Worm (Caenorhabditis elegans) whole organism, L4 larva: ENCODE results near the gene Y57G11B.5.

ENCODE experiments used
- F44E2.7 ChIP-seq: fragments of 200-800 bp; sonication (Bioruptor generic); IDR thresholded peaks from 2 replicates; pipeline ENCODE4 v2.1.2; 2022; ENCODE audit warnings: missing genetic modification characterization, missing compliant biosample characterization
- aly-2 ChIP-seq: sonication (generic microtip); optimal IDR thresholded peaks from 2 replicates; lab custom pipeline; 2018; ENCODE audit warnings: missing biosample characterization, missing genetic modification characterization
- ceh-28 ChIP-seq: fragments of 150-350 bp; optimal IDR thresholded peaks from 2 replicates; lab custom pipeline; 2014; ENCODE audit warnings: missing biosample characterization, missing genetic modification reagents, missing genetic modification characterization
- fos-1 ChIP-seq: fragments of 150-350 bp; optimal IDR thresholded peaks from 2 replicates; lab custom pipeline; 2014; ENCODE audit warnings: missing biosample characterization, missing genetic modification characterization
- nhr-11 ChIP-seq: fragments of 150-350 bp; optimal IDR thresholded peaks from 2 replicates; lab custom pipeline; 2014; ENCODE audit warnings: missing biosample characterization, missing genetic modification characterization
- snpc-4 ChIP-seq: fragments of 150-350 bp; optimal IDR thresholded peaks from 2 replicates; lab custom pipeline; 2014; ENCODE audit warnings: missing biosample characterization, missing genetic modification characterization
- tra-1 ChIP-seq: fragments of 200-800 bp; sonication (Bioruptor generic); IDR thresholded peaks from 2 replicates; pipeline ENCODE4 v1.3.6; 2022; ENCODE audit warnings: missing genetic modification reagents, missing genetic modification characterization, missing compliant biosample characterization
- ztf-11 ChIP-seq: fragments of 150-350 bp; optimal IDR thresholded peaks from 2 replicates; lab custom pipeline; 2014; ENCODE audit warnings: missing biosample characterization, missing genetic modification characterization

DNA sequence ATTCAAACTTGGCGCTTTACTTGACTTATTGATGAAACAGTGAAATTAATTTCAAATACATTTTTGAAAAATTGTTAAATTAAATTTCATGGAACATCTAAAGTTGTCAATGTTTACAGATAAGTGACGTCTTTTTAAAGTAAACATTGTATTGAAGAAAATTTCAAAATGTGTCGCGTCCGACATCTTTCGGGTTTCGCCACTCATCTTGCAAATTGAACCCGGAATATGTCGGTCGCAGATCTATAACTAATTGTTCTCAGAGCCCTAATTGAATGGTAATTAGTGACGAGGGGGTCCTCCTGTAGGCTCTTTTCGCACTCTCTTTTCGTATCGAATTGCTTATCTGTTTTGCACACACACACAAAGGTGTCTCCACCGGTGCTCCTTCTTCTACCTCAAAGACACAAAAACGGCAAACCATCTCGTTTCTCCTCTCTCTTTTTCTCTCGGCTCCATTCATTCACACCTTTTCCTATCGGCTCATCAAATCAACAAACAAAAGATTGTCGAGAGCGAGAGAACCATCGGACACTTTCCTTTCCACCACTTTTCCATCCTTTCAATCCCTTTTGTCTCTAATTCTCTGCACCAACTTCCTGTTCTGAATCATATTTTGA lies 11.9 kb upstream of the Y57G11B.5 start:
- TF ChIP-seq F44E2.7 (GFP tag; lab: Robert Waterston, UW) (no peak), nhr-11 (tag; lab: Kevin White, UChicago) (no peak), aly-2 (tag; lab: Kevin White, UChicago) (no peak), snpc-4 (tag; lab: Kevin White, UChicago) (no peak), ceh-28 (tag; lab: Kevin White, UChicago) (no peak), tra-1 (no peak), ztf-11 (tag; lab: Kevin White, UChicago) (no peak), fos-1 (tag; lab: Kevin White, UChicago) (no peak)
